Fruit fly (Drosophila melanogaster): ENCODE measurements around the gene axo.

DNA sequence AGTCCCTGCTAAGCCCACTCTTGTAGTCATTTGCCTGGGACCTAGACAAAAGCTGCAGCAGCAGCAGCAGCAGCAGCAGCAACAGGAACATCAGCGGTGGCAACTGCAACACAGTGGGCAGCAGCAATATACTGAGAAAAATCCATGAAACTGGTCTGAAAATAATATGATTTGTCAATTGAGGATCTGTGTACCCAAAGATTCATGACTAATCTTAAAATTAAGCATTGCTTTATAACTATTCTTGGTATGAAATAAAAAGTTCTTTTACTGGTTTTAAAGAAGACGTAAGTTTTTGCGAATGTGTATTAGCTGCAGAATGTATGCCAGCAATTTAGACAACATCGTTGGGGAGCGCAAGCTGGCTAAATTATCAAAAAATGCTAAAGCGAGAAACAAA, 44.6 kb upstream of the axo start:
- TF ChIP-seq tj (GFP tag; optimal IDR thresholded peaks at IDR 0.05) = no peak
- no peak for TF ChIP-seq CG1620 (GFP tag; optimal IDR thresholded peaks at IDR 0.05)
- no peak for TF ChIP-seq Mnt (GFP tag; optimal IDR thresholded peaks at IDR 0.05)
- TF ChIP-seq CG7045 (GFP tag; optimal IDR thresholded peaks at IDR 0.05) = no peak
- no peak for TF ChIP-seq Clk (GFP tag; optimal IDR thresholded peaks at IDR 0.05)
- no peak for TF ChIP-seq cic (GFP tag; optimal IDR thresholded peaks at IDR 0.05)
- no peak for TF ChIP-seq bab1 (GFP tag; optimal IDR thresholded peaks at IDR 0.05)
- TF ChIP-seq ovo (GFP tag; optimal IDR thresholded peaks at IDR 0.05) = no peak

Measured in whole organism, adult.